Fruit fly (Drosophila melanogaster) whole organism, prepupa: ENCODE data around the gene CG9117.

Source experiments
- Blimp-1 ChIP-seq: fragments of 200-800 bp; sonication (Bioruptor generic); optimal IDR thresholded peaks from 3 replicates; lab custom pipeline; 2017; ENCODE audit warnings: missing biosample characterization, missing genetic modification characterization, mild to moderate bottlenecking, moderate library complexity, missing genetic modification reagents
- CG10631 ChIP-seq: fragments of 200-800 bp; sonication (Bioruptor generic); optimal IDR thresholded peaks from 2 replicates; lab custom pipeline; 2016; ENCODE audit warnings: missing biosample characterization, missing genetic modification characterization
- CG11762 ChIP-seq: fragments of 200-800 bp; sonication (Bioruptor generic); optimal IDR thresholded peaks from 3 replicates; lab custom pipeline; 2016; ENCODE audit warnings: missing biosample characterization, missing genetic modification characterization; ENCODE audit not compliant: insufficient read depth
- CG11902 ChIP-seq: fragments of 200-800 bp; sonication (Bioruptor generic); optimal IDR thresholded peaks from 3 replicates; lab custom pipeline; 2016; ENCODE audit warnings: missing biosample characterization, missing genetic modification characterization
- CG15336 ChIP-seq: fragments of 200-800 bp; sonication (Bioruptor generic); IDR thresholded peaks from 2 replicates; pipeline ENCODE4 v1.3.6; 2022; ENCODE audit warnings: missing biosample characterization, missing genetic modification characterization
- CG1621 ChIP-seq: fragments of 200-800 bp; sonication (Bioruptor generic); optimal IDR thresholded peaks from 3 replicates; lab custom pipeline; 2018; ENCODE audit warnings: missing biosample characterization, mild to moderate bottlenecking, missing genetic modification characterization
- CG3032 ChIP-seq: fragments of 200-800 bp; optimal IDR thresholded peaks from 2 replicates; lab custom pipeline; 2019; ENCODE audit warnings: missing biosample characterization, mild to moderate bottlenecking, missing genetic modification characterization, moderate library complexity
- CG31627 ChIP-seq: fragments of 200-800 bp; sonication (Bioruptor generic); optimal IDR thresholded peaks from 3 replicates; lab custom pipeline; 2016; ENCODE audit warnings: missing biosample characterization, missing genetic modification characterization
- CG32006 ChIP-seq: fragments of 200-800 bp; sonication (Bioruptor generic); optimal IDR thresholded peaks from 3 replicates; lab custom pipeline; 2017; ENCODE audit warnings: missing biosample characterization, mild to moderate bottlenecking, missing genetic modification characterization
- CG34406 ChIP-seq: fragments of 200-800 bp; sonication (Bioruptor generic); optimal IDR thresholded peaks from 3 replicates; lab custom pipeline; 2016; ENCODE audit warnings: missing biosample characterization, missing genetic modification characterization
- CG3919 ChIP-seq: fragments of 200-800 bp; sonication (Bioruptor generic); optimal IDR thresholded peaks from 3 replicates; lab custom pipeline; 2016; ENCODE audit warnings: missing biosample characterization, missing genetic modification characterization
- CG4318 ChIP-seq: fragments of 200-800 bp; sonication (Bioruptor generic); optimal IDR thresholded peaks from 3 replicates; lab custom pipeline; 2017; ENCODE audit warnings: missing biosample characterization, mild to moderate bottlenecking, missing genetic modification characterization
- CG6163 ChIP-seq: fragments of 200-800 bp; sonication (Bioruptor generic); IDR thresholded peaks from 3 replicates; pipeline ENCODE4 v1.3.6; 2022; ENCODE audit warnings: missing biosample characterization, missing genetic modification characterization
- CG6276 ChIP-seq: fragments of 200-800 bp; sonication (Bioruptor generic); optimal IDR thresholded peaks from 2 replicates; lab custom pipeline; 2017; ENCODE audit warnings: missing biosample characterization, mild to moderate bottlenecking, missing genetic modification characterization
- CG6792 ChIP-seq: fragments of 200-800 bp; sonication (Bioruptor generic); optimal IDR thresholded peaks from 3 replicates; lab custom pipeline; 2016; ENCODE audit warnings: missing biosample characterization, missing genetic modification characterization
- CG7368 ChIP-seq: fragments of 200-800 bp; sonication (Bioruptor generic); optimal IDR thresholded peaks from 3 replicates; lab custom pipeline; 2016; ENCODE audit warnings: missing biosample characterization, missing genetic modification characterization
- CG8119 ChIP-seq: fragments of 200-800 bp; sonication (Bioruptor generic); IDR thresholded peaks from 3 replicates; pipeline ENCODE4 v1.3.6; 2022; ENCODE audit warnings: missing biosample characterization, missing genetic modification characterization
- CG8632 ChIP-seq: fragments of 200-800 bp; sonication (Bioruptor generic); optimal IDR thresholded peaks from 3 replicates; lab custom pipeline; 2016; ENCODE audit warnings: missing biosample characterization, missing genetic modification characterization
- CG9139 ChIP-seq: fragments of 200-800 bp; sonication (Bioruptor generic); optimal IDR thresholded peaks from 3 replicates; lab custom pipeline; 2017; ENCODE audit warnings: missing biosample characterization, mild to moderate bottlenecking, missing genetic modification characterization
- Eip75B ChIP-seq: fragments of 200-800 bp; sonication (Bioruptor generic); optimal IDR thresholded peaks from 3 replicates; lab custom pipeline; 2016; ENCODE audit warnings: missing biosample characterization, missing genetic modification characterization
- Eip78C ChIP-seq: fragments of 200-800 bp; sonication (Bioruptor generic); peaks from one replicate; lab custom pipeline; 2016; ENCODE audit warnings: missing biosample characterization, missing genetic modification characterization
- Eip93F ChIP-seq: fragments of 200-800 bp; sonication (Bioruptor generic); optimal IDR thresholded peaks from 2 replicates; lab custom pipeline; 2016; ENCODE audit warnings: missing biosample characterization, mild to moderate bottlenecking, missing genetic modification characterization
- Ets21C ChIP-seq: fragments of 200-800 bp; sonication (Bioruptor generic); optimal IDR thresholded peaks from 3 replicates; lab custom pipeline; 2016; ENCODE audit warnings: missing biosample characterization, missing genetic modification characterization
- Hr38 ChIP-seq: sonication (Bioruptor generic); optimal IDR thresholded peaks from 2 replicates; lab custom pipeline; 2016; ENCODE audit warnings: missing biosample characterization, missing genetic modification characterization
- Hr39 ChIP-seq: fragments of 200-800 bp; sonication (Bioruptor generic); optimal IDR thresholded peaks from 2 replicates; lab custom pipeline; 2016; ENCODE audit warnings: missing biosample characterization, missing genetic modification characterization
- Hr4 ChIP-seq: fragments of 200-800 bp; sonication (Bioruptor generic); optimal IDR thresholded peaks from 3 replicates; lab custom pipeline; 2016; ENCODE audit warnings: missing biosample characterization, missing genetic modification characterization
- OdsH ChIP-seq: fragments of 200-800 bp; sonication (Bioruptor generic); optimal IDR thresholded peaks from 3 replicates; lab custom pipeline; 2016; ENCODE audit warnings: missing biosample characterization, missing genetic modification characterization
- Smox ChIP-seq: fragments of 200-800 bp; sonication (Bioruptor generic); optimal IDR thresholded peaks from 3 replicates; lab custom pipeline; 2016; ENCODE audit warnings: missing biosample characterization, missing genetic modification characterization
- Sox14 ChIP-seq: fragments of 200-800 bp; sonication (Bioruptor generic); optimal IDR thresholded peaks from 3 replicates; lab custom pipeline; 2016; ENCODE audit warnings: missing biosample characterization, missing genetic modification characterization
- Sox15 ChIP-seq: fragments of 200-800 bp; sonication (Bioruptor generic); optimal IDR thresholded peaks from 3 replicates; lab custom pipeline; 2016; ENCODE audit warnings: missing biosample characterization, missing genetic modification characterization
- achi ChIP-seq: fragments of 200-800 bp; sonication (Bioruptor generic); optimal IDR thresholded peaks from 3 replicates; lab custom pipeline; 2016; ENCODE audit warnings: missing biosample characterization, missing genetic modification characterization
- acj6 ChIP-seq: fragments of 200-800 bp; sonication (Bioruptor generic); optimal IDR thresholded peaks from 3 replicates; lab custom pipeline; 2016; ENCODE audit warnings: missing biosample characterization, missing genetic modification characterization
- cyc ChIP-seq: fragments of 200-800 bp; sonication (Bioruptor generic); optimal IDR thresholded peaks from 3 replicates; lab custom pipeline; 2016; ENCODE audit warnings: missing biosample characterization, missing genetic modification characterization
- dac ChIP-seq: fragments of 200-800 bp; sonication (Bioruptor generic); optimal IDR thresholded peaks from 2 replicates; lab custom pipeline; 2017; ENCODE audit warnings: missing biosample characterization, mild to moderate bottlenecking, missing genetic modification characterization
- dsx ChIP-seq: fragments of 200-800 bp; optimal IDR thresholded peaks from 3 replicates; lab custom pipeline; 2019; ENCODE audit warnings: missing biosample characterization, mild to moderate bottlenecking, missing genetic modification characterization, moderate library complexity; ENCODE audit not compliant: poor library complexity, severe bottlenecking
- eg ChIP-seq: fragments of 200-800 bp; sonication (Bioruptor generic); IDR thresholded peaks from 3 replicates; pipeline ENCODE4 v1.3.6; 2022; ENCODE audit warnings: missing biosample characterization, missing genetic modification characterization
- esn ChIP-seq: fragments of 200-800 bp; sonication (Bioruptor generic); optimal IDR thresholded peaks from 2 replicates; lab custom pipeline; 2016; ENCODE audit warnings: missing biosample characterization, mild to moderate bottlenecking, missing genetic modification characterization, moderate library complexity
- fd59A ChIP-seq: fragments of 200-800 bp; sonication (Bioruptor generic); optimal IDR thresholded peaks from 2 replicates; lab custom pipeline; 2017; ENCODE audit warnings: missing biosample characterization, mild to moderate bottlenecking, missing genetic modification characterization, missing genetic modification reagents
- fd85E ChIP-seq: fragments of 200-800 bp; sonication (Bioruptor generic); optimal IDR thresholded peaks from 3 replicates; lab custom pipeline; 2016; ENCODE audit warnings: missing biosample characterization, missing genetic modification characterization
- fkh ChIP-seq: fragments of 200-800 bp; sonication (Bioruptor generic); optimal IDR thresholded peaks from 3 replicates; lab custom pipeline; 2017; ENCODE audit warnings: missing biosample characterization, mild to moderate bottlenecking, missing genetic modification characterization, moderate library complexity
- lz ChIP-seq: fragments of 200-800 bp; sonication (Bioruptor generic); optimal IDR thresholded peaks from 3 replicates; lab custom pipeline; 2016; ENCODE audit warnings: missing biosample characterization, missing genetic modification characterization
- net ChIP-seq: fragments of 200-800 bp; sonication (Bioruptor generic); optimal IDR thresholded peaks from 3 replicates; lab custom pipeline; 2016; ENCODE audit warnings: missing biosample characterization, missing genetic modification characterization
- pdm3 ChIP-seq: fragments of 200-800 bp; sonication (Bioruptor generic); optimal IDR thresholded peaks from 3 replicates; lab custom pipeline; 2016; ENCODE audit warnings: missing biosample characterization, missing genetic modification characterization
- salr ChIP-seq, 2 experiments: fragments of 200-800 bp; sonication (Bioruptor generic); optimal IDR thresholded peaks; 3 replicates each; lab custom pipeline; 2016 to 2018; ENCODE audit warnings: missing biosample characterization in 2 of 2, missing genetic modification characterization in 2 of 2, mild to moderate bottlenecking in 1 of 2
- ss ChIP-seq, 2 experiments: fragments of 200-800 bp; sonication (Bioruptor generic); optimal IDR thresholded peaks; 2 replicates in 1 of 2; 3 replicates in 1 of 2; lab custom pipeline; 2017 to 2018; ENCODE audit warnings: mild to moderate bottlenecking in 2 of 2, missing biosample characterization in 2 of 2, missing genetic modification characterization in 2 of 2, moderate library complexity in 1 of 2
- svp ChIP-seq: fragments of 200-800 bp; sonication (Bioruptor generic); peaks from one replicate; lab custom pipeline; 2016; ENCODE audit warnings: missing biosample characterization, missing genetic modification characterization
- vri ChIP-seq: fragments of 200-800 bp; sonication (Bioruptor generic); optimal IDR thresholded peaks from 3 replicates; lab custom pipeline; 2016; ENCODE audit warnings: missing biosample characterization, mild to moderate bottlenecking, missing genetic modification characterization

CG9117 gene

dm6 chr2L:6031838-6032237, 5.9 kb downstream of the CG9117 start (continued):
- peak; percentile 23 for TF ChIP-seq CG6792 (GFP tag; lab: Kevin White, UChicago)
- TF ChIP-seq fd85E (GFP tag; lab: Kevin White, UChicago) = no peak
- TF ChIP-seq CG34406 = peak; percentile 19
- no peak for TF ChIP-seq Sox15 (GFP tag; lab: Kevin White, UChicago)
- peak; percentile 41 for TF ChIP-seq net (GFP tag; lab: Kevin White, UChicago)
- TF ChIP-seq esn = peak; percentile 45
- peak; percentile 10 for TF ChIP-seq fd59A

DNA sequence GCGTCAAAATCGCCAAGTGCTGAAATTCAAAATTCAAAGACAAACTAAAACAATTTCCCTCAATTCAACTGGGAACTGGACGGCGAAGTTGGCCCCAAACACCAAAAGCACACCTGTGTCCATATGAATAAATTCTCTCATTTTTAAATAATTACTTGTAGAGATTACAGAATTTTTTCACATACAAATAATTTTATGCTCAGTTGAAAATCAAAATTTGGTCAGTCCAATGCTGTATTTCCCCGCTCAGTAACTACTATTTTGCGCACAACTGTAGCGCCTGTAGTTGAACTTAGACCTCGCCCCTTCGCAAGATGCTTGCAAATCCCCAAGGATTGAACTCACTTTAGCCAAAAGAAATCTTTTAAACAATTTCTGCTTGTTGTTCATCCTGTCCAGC, 9.0 kb downstream of the CG9117 start:
- TF ChIP-seq OdsH (no peak), CG6163 (GFP tag; lab: Robert Waterston, UW) (peak; percentile 21; the same call in 1 of the 3 replicates), ss (GFP tag; optimal IDR thresholded peaks at IDR 0.05; lab: Kevin White, UChicago) (no peak), CG9139 (GFP tag; lab: Kevin White, UChicago) (no peak), CG15336 (peak; percentile 44; the same call in 1 of the 2 replicates), Hr4 (GFP tag; lab: Kevin White, UChicago) (peak; percentile 34), eg (GFP tag; lab: Robert Waterston, UW) (peak; percentile 39; the same call in 1 of the 3 replicates), CG11902 (no peak), Ets21C (GFP tag; lab: Kevin White, UChicago) (no peak), CG31627 (GFP tag; lab: Kevin White, UChicago) (peak; percentile 7), cyc (GFP tag; lab: Kevin White, UChicago) (no peak), CG3919 (GFP tag; lab: Kevin White, UChicago) (peak; percentile 5), acj6 (GFP tag; lab: Kevin White, UChicago) (peak; percentile 24), CG7368 (GFP tag; lab: Kevin White, UChicago) (no peak), CG34406 (no peak), CG8119 (GFP tag; lab: Robert Waterston, UW) (peak; percentile 44; the same call in 2 of the 3 replicates), CG11762 (no peak), fkh (GFP tag; lab: Kevin White, UChicago) (no peak), Eip75B (GFP tag; lab: Kevin White, UChicago) (no peak), CG6792 (GFP tag; lab: Kevin White, UChicago) (no peak), Hr39 (peak; percentile 15), dac (GFP tag; lab: Kevin White, UChicago) (no peak), Sox15 (GFP tag; lab: Kevin White, UChicago) (no peak), net (GFP tag; lab: Kevin White, UChicago) (no peak), Eip78C (GFP tag; lab: Kevin White, UChicago) (peak; percentile 47), CG8632 (GFP tag; lab: Kevin White, UChicago) (no peak), CG4318 (GFP tag; lab: Kevin White, UChicago) (no peak), dsx (GFP tag; lab: Kevin White, UChicago) (no peak), svp (GFP tag; lab: Kevin White, UChicago) (peak; percentile 74), Sox14 (GFP tag; lab: Kevin White, UChicago) (no peak), Blimp-1 (GFP tag; lab: Kevin White, UChicago) (no peak), CG32006 (GFP tag; lab: Kevin White, UChicago) (peak; percentile 37), CG10631 (no peak), Smox (no peak), esn (peak; percentile 1), salr (GFP tag; optimal IDR thresholded peaks at IDR 0.05; lab: Kevin White, UChicago) (no peak), CG6276 (GFP tag; lab: Kevin White, UChicago) (no peak), CG3032 (no peak), vri (GFP tag; lab: Kevin White, UChicago) (no peak), achi (peak; percentile 18), Eip93F (GFP tag; lab: Kevin White, UChicago) (no peak), pdm3 (GFP tag; lab: Kevin White, UChicago) (peak; percentile 2), Hr38 (GFP tag; lab: Kevin White, UChicago) (no peak), CG1621 (tag; lab: Kevin White, UChicago) (no peak), lz (GFP tag; lab: Kevin White, UChicago) (no peak)
